Worm (Caenorhabditis elegans): ENCODE data around the gene srx-65.

srx-65 gene

ce11 chrV:3949723-3950122 lies 28.0 kb downstream of the srx-65 start, which contains the start of gene dach-1:
dach-1 (plus strand) TSS chrV:3950023.
- TF ChIP-seq nhr-237 (tag; optimal IDR thresholded peaks at IDR 0.05) (no peak), lin-29 (GFP tag; IDR thresholded peaks at IDR 0.05) (no peak), daf-16 (GFP tag; optimal IDR thresholded peaks at IDR 0.05) (no peak), daf-16 (tag; optimal IDR thresholded peaks at IDR 0.05) (peak; percentile 66), aha-1 (tag) (peak; percentile 65), R02D3.7 (tag; optimal IDR thresholded peaks at IDR 0.05) (no peak), nhr-48 (tag; optimal IDR thresholded peaks at IDR 0.05) (no peak)

ce11 chrV:3953739-3954138 lies 32.0 kb downstream of the srx-65 start, which contains the start of gene str-247:
str-247 (plus strand) TSS chrV:3954039.
- TF ChIP-seq ceh-32 (tag; optimal IDR thresholded peaks at IDR 0.05; ENCODE audit: poor library complexity) (no peak), dmd-9 (GFP tag; IDR thresholded peaks at IDR 0.05) (no peak), nhr-41 (GFP tag; IDR thresholded peaks at IDR 0.05) (no peak), gei-8 (GFP tag; optimal IDR thresholded peaks at IDR 0.05) (no peak), unc-62 (GFP tag; optimal IDR thresholded peaks at IDR 0.05 in 1 of 2) (no peak), unc-62 (tag; optimal IDR thresholded peaks at IDR 0.05) (no peak), nhr-102 (tag; optimal IDR thresholded peaks at IDR 0.05) (no peak), ceh-62 (tag; optimal IDR thresholded peaks at IDR 0.05) (no peak), T26A8.4 (GFP tag; IDR thresholded peaks at IDR 0.05) (no peak), hlh-30 (tag; optimal IDR thresholded peaks at IDR 0.05; ENCODE audit: insufficient read depth) (no peak), fos-1 (tag; optimal IDR thresholded peaks at IDR 0.05) (no peak), ZK546.5 (tag; optimal IDR thresholded peaks at IDR 0.05) (no peak), D1046.2 (GFP tag; IDR thresholded peaks at IDR 0.05) (no peak)

- TF ChIP-seq cey-2 (tag; optimal IDR thresholded peaks at IDR 0.05; ENCODE audit: borderline replicate concordance, insufficient read depth) (no peak), nhr-76 (tag; optimal IDR thresholded peaks at IDR 0.05) (no peak), fos-1 (tag; optimal IDR thresholded peaks at IDR 0.05) (no peak), snpc-1.2 (GFP tag; IDR thresholded peaks at IDR 0.05) (no peak), vab-7 (GFP tag; IDR thresholded peaks at IDR 0.05) (no peak), Y75B8A.6 (GFP tag; IDR thresholded peaks at IDR 0.05) (no peak), nhr-237 (tag; optimal IDR thresholded peaks at IDR 0.05) (no peak), nhr-28 (tag; optimal IDR thresholded peaks at IDR 0.05) (peak; percentile 49)
Observed at ce11 chrV:3957608-3958007, 35.9 kb downstream of the srx-65 start, which contains the start of gene cyp-34A5. cyp-34A5 (minus strand) TSS chrV:3957708.

ce11 chrV:3961235-3961634 lies 39.5 kb downstream of the srx-65 start, which contains the start of gene cyp-34A6:
cyp-34A6 (minus strand) TSS chrV:3961335.
- no peak for TF ChIP-seq daf-16 (GFP tag; optimal IDR thresholded peaks at IDR 0.05)
- peak; percentile 49 for TF ChIP-seq daf-16 (tag; optimal IDR thresholded peaks at IDR 0.05)
- no peak for TF ChIP-seq Y75B8A.6 (GFP tag; IDR thresholded peaks at IDR 0.05)

ce11 chrV:3963715-3964114 lies 42.0 kb downstream of the srx-65 start, which contains the start of gene cyp-34A7:
cyp-34A7 (minus strand) TSS chrV:3963815.
- TF ChIP-seq R02D3.7 (tag; optimal IDR thresholded peaks at IDR 0.05) (no peak), nhr-28 (tag; optimal IDR thresholded peaks at IDR 0.05) (peak; percentile 42)

ce11 chrV:3967762-3968161 lies 46.0 kb downstream of the srx-65 start, which contains the start of gene cyp-34A8:
cyp-34A8 (minus strand) TSS chrV:3967823.
- TF ChIP-seq Y48G9A.11 (GFP tag; IDR thresholded peaks at IDR 0.05) (no peak), fkh-10 (GFP tag; optimal IDR thresholded peaks at IDR 0.05) (no peak), saeg-2 (GFP tag; IDR thresholded peaks at IDR 0.05) (no peak), ctbp-1 (GFP tag; IDR thresholded peaks at IDR 0.05) (no peak), unc-130 (GFP tag; optimal IDR thresholded peaks at IDR 0.05) (no peak), Y5F2A.4 (GFP tag; optimal IDR thresholded peaks at IDR 0.05) (no peak), hlh-11 (tag; optimal IDR thresholded peaks at IDR 0.05) (peak; percentile 4), mdl-1 (tag; optimal IDR thresholded peaks at IDR 0.05) (peak in 1 of 2 experiments; percentile 24), madf-5 (GFP tag; IDR thresholded peaks at IDR 0.05) (no peak), lsy-2 (tag; optimal IDR thresholded peaks at IDR 0.05) (no peak), ces-1 (GFP tag; optimal IDR thresholded peaks at IDR 0.05) (no peak), zag-1 (tag; optimal IDR thresholded peaks at IDR 0.05) (no peak), tra-1 (GFP tag; IDR thresholded peaks at IDR 0.05) (no peak), hif-1 (tag; optimal IDR thresholded peaks at IDR 0.05) (no peak), aly-2 (tag; optimal IDR thresholded peaks at IDR 0.05) (no peak), nhr-42 (GFP tag; IDR thresholded peaks at IDR 0.05) (no peak), F37D6.2 (tag; optimal IDR thresholded peaks at IDR 0.05) (no peak), nhr-102 (tag; optimal IDR thresholded peaks at IDR 0.05) (peak; percentile 24)
